Fruit fly (Drosophila melanogaster): ENCODE measurements around the gene CG15465.

CG15465 gene

DNA sequence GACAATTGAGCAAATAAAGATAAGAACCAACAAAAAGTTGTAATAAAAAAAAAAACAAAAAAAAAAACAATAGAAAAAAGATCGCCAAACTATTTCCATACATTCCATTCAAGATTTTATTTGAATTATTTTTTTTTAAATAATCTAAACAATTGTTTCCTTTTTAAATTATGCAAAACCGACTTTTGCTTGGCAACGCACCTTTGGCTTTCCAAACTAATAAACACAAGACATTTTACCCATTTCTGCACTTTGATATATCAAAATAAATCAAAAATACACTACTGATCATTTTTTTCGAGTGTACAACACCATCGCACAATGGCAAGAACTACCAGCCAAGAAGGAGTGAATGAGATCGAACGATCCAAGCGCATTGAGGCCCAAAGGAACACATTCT, 40.4 kb upstream of the CG15465 start:
- peak; percentile 57 for TF ChIP-seq Snoo (tag; optimal IDR thresholded peaks at IDR 0.05)
- TF ChIP-seq gl (tag; optimal IDR thresholded peaks at IDR 0.05), result no peak
- TF ChIP-seq EcR (GFP tag; optimal IDR thresholded peaks at IDR 0.05), result no peak
- TF ChIP-seq rn (GFP tag; IDR thresholded peaks at IDR 0.05), result no peak
- TF ChIP-seq D1 (tag; optimal IDR thresholded peaks at IDR 0.05), result peak; percentile 77
- no peak for TF ChIP-seq CG10348 (GFP tag; IDR thresholded peaks at IDR 0.05)
- TF ChIP-seq CG12605 (GFP tag; IDR thresholded peaks at IDR 0.05), result no peak
- peak; percentile 38 for TF ChIP-seq CG13204 (GFP tag; optimal IDR thresholded peaks at IDR 0.05)
- TF ChIP-seq CG34367 (tag; optimal IDR thresholded peaks at IDR 0.05), result peak; percentile 81
- TF ChIP-seq Ets98B (GFP tag; IDR thresholded peaks at IDR 0.05), result no peak
- no peak for TF ChIP-seq CG32121 (GFP tag; IDR thresholded peaks at IDR 0.05)
- TF ChIP-seq CG8301 (tag; optimal IDR thresholded peaks at IDR 0.05), result peak; percentile 80
- TF ChIP-seq CG15710 (tag; optimal IDR thresholded peaks at IDR 0.05), result peak; percentile 73
- peak; percentile 84 for TF ChIP-seq CG17806 (tag; optimal IDR thresholded peaks at IDR 0.05)
- TF ChIP-seq fd96Ca (GFP tag; IDR thresholded peaks at IDR 0.05), result 0 out of 3 replicates have a peak, but pooled peaks have one; percentile 44
- peak; percentile 68 for TF ChIP-seq Pif1B (GFP tag; optimal IDR thresholded peaks at IDR 0.05)
- peak; percentile 91 for TF ChIP-seq CG9948 (tag; optimal IDR thresholded peaks at IDR 0.05)
- peak; percentile 93 for TF ChIP-seq CG14655 (GFP tag; optimal IDR thresholded peaks at IDR 0.05)
- peak; percentile 82 for TF ChIP-seq CG8159 (tag; optimal IDR thresholded peaks at IDR 0.05)
- TF ChIP-seq Pif1A (GFP tag; optimal IDR thresholded peaks at IDR 0.05), result peak; percentile 60
- no peak; the same call in 2 of the 3 replicates for TF ChIP-seq CG4496 (GFP tag; IDR thresholded peaks at IDR 0.05)

DNA sequence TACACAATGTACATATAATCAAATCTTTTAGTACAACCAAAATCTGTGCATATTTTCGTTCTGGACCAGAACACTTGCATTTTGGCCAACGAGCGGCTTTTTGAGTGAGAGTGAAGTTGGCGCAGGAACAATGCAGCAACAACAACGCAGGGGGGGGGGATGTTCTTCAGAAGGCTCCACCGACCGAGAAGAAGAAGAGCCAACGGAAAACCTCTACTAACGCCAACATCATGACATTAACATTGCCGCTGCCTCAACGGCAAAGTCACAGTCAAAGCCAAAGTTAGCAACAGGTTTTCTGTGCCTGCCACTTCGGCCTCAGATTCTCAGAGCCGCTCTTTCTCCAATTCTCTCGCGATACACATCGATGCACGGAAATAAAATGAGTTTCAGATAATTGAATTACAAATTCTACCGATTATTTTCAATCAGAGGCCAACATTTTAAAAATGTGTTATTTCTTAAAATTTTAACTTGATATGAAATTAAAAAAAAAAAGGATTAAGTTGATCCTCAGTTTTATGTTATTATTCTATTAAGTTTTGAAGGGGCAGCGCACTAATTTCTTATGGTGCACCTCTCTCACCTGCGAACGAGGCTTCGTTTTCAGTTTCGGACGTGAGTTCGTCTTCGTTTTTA, 39.2 kb upstream of the CG15465 start:
- peak; percentile 91 for TF ChIP-seq CG9948 (tag; optimal IDR thresholded peaks at IDR 0.05)
- peak; percentile 88 for TF ChIP-seq CG4496 (GFP tag; IDR thresholded peaks at IDR 0.05)
- peak; percentile 87 for TF ChIP-seq Pif1B (GFP tag; optimal IDR thresholded peaks at IDR 0.05)
- peak; percentile 85 for TF ChIP-seq Pif1A (GFP tag; optimal IDR thresholded peaks at IDR 0.05)
- TF ChIP-seq D1 (tag; optimal IDR thresholded peaks at IDR 0.05), result peak; percentile 91
- TF ChIP-seq CG14655 (GFP tag; optimal IDR thresholded peaks at IDR 0.05), result peak; percentile 90
- TF ChIP-seq EcR (GFP tag; optimal IDR thresholded peaks at IDR 0.05), result peak; percentile 9
- TF ChIP-seq Snoo (tag; optimal IDR thresholded peaks at IDR 0.05), result peak; percentile 89
- TF ChIP-seq rn (GFP tag; IDR thresholded peaks at IDR 0.05), result peak; percentile 66; the same call in 1 of the 2 replicates
- TF ChIP-seq CG15710 (tag; optimal IDR thresholded peaks at IDR 0.05), result peak; percentile 90
- TF ChIP-seq fd96Ca (GFP tag; IDR thresholded peaks at IDR 0.05), result peak; percentile 67
- peak; percentile 82 for TF ChIP-seq CG32121 (GFP tag; IDR thresholded peaks at IDR 0.05)
- peak; percentile 92 for TF ChIP-seq CG8159 (tag; optimal IDR thresholded peaks at IDR 0.05)
- peak; percentile 88 for TF ChIP-seq CG17806 (tag; optimal IDR thresholded peaks at IDR 0.05)
- peak; percentile 83 for TF ChIP-seq CG12605 (GFP tag; IDR thresholded peaks at IDR 0.05)
- no peak for TF ChIP-seq CG10348 (GFP tag; IDR thresholded peaks at IDR 0.05)
- TF ChIP-seq Ets98B (GFP tag; IDR thresholded peaks at IDR 0.05), result peak; percentile 85
- peak; percentile 84 for TF ChIP-seq CG34367 (tag; optimal IDR thresholded peaks at IDR 0.05)
- TF ChIP-seq gl (tag; optimal IDR thresholded peaks at IDR 0.05), result peak; percentile 61
- peak; percentile 88 for TF ChIP-seq CG8301 (tag; optimal IDR thresholded peaks at IDR 0.05)
- TF ChIP-seq CG13204 (GFP tag; optimal IDR thresholded peaks at IDR 0.05), result peak; percentile 57

dm6 chrX:5046895-5047306, 38.7 kb upstream of the CG15465 start:
- TF ChIP-seq Ets98B (GFP tag; IDR thresholded peaks at IDR 0.05), result no peak
- no peak for TF ChIP-seq CG17806 (tag; optimal IDR thresholded peaks at IDR 0.05)
- TF ChIP-seq CG10348 (GFP tag; IDR thresholded peaks at IDR 0.05), result no peak
- no peak for TF ChIP-seq Pif1A (GFP tag; optimal IDR thresholded peaks at IDR 0.05)
- TF ChIP-seq gl (tag; optimal IDR thresholded peaks at IDR 0.05), result no peak
- no peak for TF ChIP-seq CG14655 (GFP tag; optimal IDR thresholded peaks at IDR 0.05)
- no peak for TF ChIP-seq CG8159 (tag; optimal IDR thresholded peaks at IDR 0.05)
- no peak for TF ChIP-seq CG4496 (GFP tag; IDR thresholded peaks at IDR 0.05)
- TF ChIP-seq fd96Ca (GFP tag; IDR thresholded peaks at IDR 0.05), result no peak
- TF ChIP-seq rn (GFP tag; IDR thresholded peaks at IDR 0.05), result no peak
- TF ChIP-seq CG34367 (tag; optimal IDR thresholded peaks at IDR 0.05), result no peak
- TF ChIP-seq Pif1B (GFP tag; optimal IDR thresholded peaks at IDR 0.05), result no peak
- no peak for TF ChIP-seq CG8301 (tag; optimal IDR thresholded peaks at IDR 0.05)
- TF ChIP-seq CG15710 (tag; optimal IDR thresholded peaks at IDR 0.05), result no peak
- TF ChIP-seq CG9948 (tag; optimal IDR thresholded peaks at IDR 0.05), result no peak
- TF ChIP-seq Snoo (tag; optimal IDR thresholded peaks at IDR 0.05), result no peak

DNA sequence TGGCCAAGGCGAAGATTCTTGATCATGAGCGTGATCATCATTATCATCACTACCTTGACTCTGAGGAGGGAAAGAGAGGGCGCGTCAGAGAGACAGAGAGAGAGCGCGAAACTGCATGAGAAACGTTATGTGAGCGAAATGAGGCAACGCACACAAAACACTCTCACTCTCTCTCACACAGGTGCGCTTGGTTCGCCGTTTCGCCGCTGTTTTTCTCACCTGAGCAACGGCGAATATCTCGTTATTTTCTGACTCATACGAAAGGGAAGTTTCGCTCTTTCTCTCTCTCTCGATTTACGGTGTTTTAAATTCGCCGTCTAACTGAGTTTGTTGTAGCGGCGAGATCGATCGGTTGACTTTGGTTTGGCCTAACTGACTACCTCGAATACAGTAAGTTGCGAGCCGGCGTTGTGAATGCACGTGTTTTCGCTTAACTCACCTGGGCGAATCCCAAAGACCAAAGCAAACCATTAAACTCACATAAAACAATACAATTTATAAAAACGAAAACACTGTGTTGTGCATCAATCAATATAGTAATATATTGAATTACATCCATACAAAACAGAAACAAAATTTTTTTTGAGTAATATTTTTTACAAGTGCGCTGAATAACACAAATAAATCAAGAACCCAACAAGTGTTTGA, 37.5 kb upstream of the CG15465 start, which contains the start of gene ovo:
Gene ovo, plus strand, starts transcription at position 388 of the 648 bp plus-strand sequence.
- 0 out of 3 replicates have a peak, but pooled peaks have one; percentile 8 for TF ChIP-seq fd96Ca (GFP tag; IDR thresholded peaks at IDR 0.05)
- no peak for TF ChIP-seq rn (GFP tag; IDR thresholded peaks at IDR 0.05)

dm6 chrX:5051049-5051448, 34.5 kb upstream of the CG15465 start:
- TF ChIP-seq fd96Ca (GFP tag; IDR thresholded peaks at IDR 0.05) (no peak), Ets98B (GFP tag; IDR thresholded peaks at IDR 0.05) (no peak), Pif1B (GFP tag; optimal IDR thresholded peaks at IDR 0.05) (no peak), gl (tag; optimal IDR thresholded peaks at IDR 0.05) (peak; percentile 55), CG13204 (GFP tag; optimal IDR thresholded peaks at IDR 0.05) (peak; percentile 26), CG17806 (tag; optimal IDR thresholded peaks at IDR 0.05) (peak; percentile 30), CG34367 (tag; optimal IDR thresholded peaks at IDR 0.05) (peak; percentile 33), CG4496 (GFP tag; IDR thresholded peaks at IDR 0.05) (no peak), CG32121 (GFP tag; IDR thresholded peaks at IDR 0.05) (no peak), CG15710 (tag; optimal IDR thresholded peaks at IDR 0.05) (peak; percentile 23), CG10348 (GFP tag; IDR thresholded peaks at IDR 0.05) (no peak), Snoo (tag; optimal IDR thresholded peaks at IDR 0.05) (no peak), D1 (tag; optimal IDR thresholded peaks at IDR 0.05) (no peak), CG12605 (GFP tag; IDR thresholded peaks at IDR 0.05) (peak; percentile 29; the same call in 1 of the 2 replicates), rn (GFP tag; IDR thresholded peaks at IDR 0.05) (no peak), EcR (GFP tag; optimal IDR thresholded peaks at IDR 0.05) (peak; percentile 66), CG8301 (tag; optimal IDR thresholded peaks at IDR 0.05) (no peak), Pif1A (GFP tag; optimal IDR thresholded peaks at IDR 0.05) (no peak), CG9948 (tag; optimal IDR thresholded peaks at IDR 0.05) (peak; percentile 35), CG8159 (tag; optimal IDR thresholded peaks at IDR 0.05) (peak; percentile 27), CG14655 (GFP tag; optimal IDR thresholded peaks at IDR 0.05) (peak; percentile 32)

All from whole organism, pupa.